Fruit fly (Drosophila melanogaster): ENCODE measurements around the gene CG13712.

CG13712 gene

DNA sequence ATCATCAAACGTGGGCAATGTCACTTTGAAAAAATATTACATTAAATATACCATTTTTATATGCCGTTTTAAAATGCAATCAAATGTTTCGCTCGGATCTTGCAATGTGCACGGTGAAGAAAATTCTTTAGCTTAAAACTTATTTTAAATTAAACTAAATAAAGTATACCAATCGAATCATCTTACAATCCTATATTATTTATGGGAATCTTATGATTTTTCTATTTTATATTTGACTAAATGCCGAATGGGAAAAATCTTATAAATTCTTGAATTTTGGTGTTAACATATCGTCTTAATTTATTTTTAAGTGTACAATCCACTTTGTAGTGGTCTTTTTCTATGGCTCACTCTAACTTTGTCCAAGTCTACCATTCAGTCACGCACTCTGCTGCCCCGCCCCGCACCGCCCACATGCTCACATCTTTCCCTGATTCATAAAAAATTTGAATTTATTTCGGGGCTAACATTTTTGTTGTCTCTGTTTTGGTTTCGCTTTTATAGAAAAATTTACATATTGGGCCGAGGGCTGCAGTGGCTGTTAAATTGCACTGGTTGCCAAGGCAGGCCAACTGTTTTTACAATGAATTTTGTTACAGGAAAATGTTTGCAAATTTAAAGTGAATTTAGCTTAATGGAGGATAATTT is 10.9 kb upstream of the CG13712 start (continued):
- TF ChIP-seq ewg (GFP tag; optimal IDR thresholded peaks at IDR 0.05) (no peak), CG42726 (GFP tag; IDR thresholded peaks at IDR 0.05; ENCODE audit: partially characterized antibody) (no peak), Hr3 (GFP tag; optimal IDR thresholded peaks at IDR 0.05) (peak; percentile 13), CG2116 (GFP tag; optimal IDR thresholded peaks at IDR 0.05) (no peak), ato (GFP tag; IDR thresholded peaks at IDR 0.05; ENCODE audit: partially characterized antibody) (no peak), CG14860 (GFP tag; IDR thresholded peaks at IDR 0.05; ENCODE audit: partially characterized antibody) (no peak), corto (GFP tag; optimal IDR thresholded peaks at IDR 0.05) (no peak), Fer1 (GFP tag; optimal IDR thresholded peaks at IDR 0.05) (peak; percentile 32), Scr (GFP tag; IDR thresholded peaks at IDR 0.05; ENCODE audit: partially characterized antibody) (no peak), NK7.1 (GFP tag; optimal IDR thresholded peaks at IDR 0.05) (no peak), Trl (optimal IDR thresholded peaks at IDR 0.05) (no peak), Trl (GFP tag; optimal IDR thresholded peaks at IDR 0.05) (no peak), Lpt (GFP tag; optimal IDR thresholded peaks at IDR 0.05) (no peak), maf-S (GFP tag; optimal IDR thresholded peaks at IDR 0.05) (no peak), HLH3B (GFP tag; IDR thresholded peaks at IDR 0.05) (peak; percentile 47; the same call in 1 of the 2 replicates), CoRest (tag; optimal IDR thresholded peaks at IDR 0.05) (peak; percentile 30), tap (tag; optimal IDR thresholded peaks at IDR 0.05) (peak; percentile 56), cas (GFP tag; IDR thresholded peaks at IDR 0.05) (no peak), crp (GFP tag; optimal IDR thresholded peaks at IDR 0.05) (no peak), Bdp1 (GFP tag; optimal IDR thresholded peaks at IDR 0.05) (no peak), CG10654 (GFP tag; optimal IDR thresholded peaks at IDR 0.05) (no peak), Elba2 (GFP tag; optimal IDR thresholded peaks at IDR 0.05) (no peak), scrt (GFP tag; optimal IDR thresholded peaks at IDR 0.05) (no peak), pnt (GFP tag; optimal IDR thresholded peaks at IDR 0.05) (no peak), p53 (GFP tag; optimal IDR thresholded peaks at IDR 0.05) (no peak), toy (GFP tag; IDR thresholded peaks at IDR 0.05) (no peak), lilli (GFP tag; optimal IDR thresholded peaks at IDR 0.05) (no peak), Lhr (GFP tag; optimal IDR thresholded peaks at IDR 0.05) (no peak), sqz (GFP tag; optimal IDR thresholded peaks at IDR 0.05) (peak; percentile 41), Opbp (GFP tag; IDR thresholded peaks at IDR 0.05; ENCODE audit: partially characterized antibody) (no peak), Max (GFP tag; optimal IDR thresholded peaks at IDR 0.05) (no peak), tio (GFP tag; optimal IDR thresholded peaks at IDR 0.05) (no peak), CG12659 (GFP tag; optimal IDR thresholded peaks at IDR 0.05) (no peak), CG18476 (GFP tag; optimal IDR thresholded peaks at IDR 0.05) (no peak), Dp (GFP tag; optimal IDR thresholded peaks at IDR 0.05) (no peak), CG13296 (GFP tag; optimal IDR thresholded peaks at IDR 0.05) (no peak), ems (GFP tag; optimal IDR thresholded peaks at IDR 0.05) (no peak), CG34224 (GFP tag; IDR thresholded peaks at IDR 0.05; ENCODE audit: partially characterized antibody) (no peak), danr (GFP tag; IDR thresholded peaks at IDR 0.05) (no peak), CG12769 (tag; optimal IDR thresholded peaks at IDR 0.05) (no peak), wek (GFP tag; optimal IDR thresholded peaks at IDR 0.05) (no peak), grn (GFP tag; optimal IDR thresholded peaks at IDR 0.05) (no peak), CG17912 (GFP tag; optimal IDR thresholded peaks at IDR 0.05) (no peak), gce (GFP tag; IDR thresholded peaks at IDR 0.05) (no peak), H15 (GFP tag; IDR thresholded peaks at IDR 0.05) (no peak), Hand (GFP tag; optimal IDR thresholded peaks at IDR 0.05) (no peak), da (GFP tag; optimal IDR thresholded peaks at IDR 0.05) (no peak), hth (optimal IDR thresholded peaks at IDR 0.05) (no peak), CG17802 (tag; optimal IDR thresholded peaks at IDR 0.05) (no peak), Ets65A (GFP tag) (no peak), Fer3 (tag; optimal IDR thresholded peaks at IDR 0.05) (peak; percentile 7)

All from whole organism, embryonic.